Fruit fly (Drosophila melanogaster): ENCODE data around the gene CG9628.
A peak's percentile ranks its signal among the peaks of the same experiment; 100 is the strongest.

Gene CG9628

dm6 chr3L:14615187-14615586 lies 7.4 kb upstream of the CG9628 start:
- TF ChIP-seq CG4496 (GFP tag; IDR thresholded peaks at IDR 0.05) = no peak
- peak; percentile 24 for TF ChIP-seq Snoo (tag; optimal IDR thresholded peaks at IDR 0.05)

- TF ChIP-seq CG14655 (GFP tag; optimal IDR thresholded peaks at IDR 0.05) = peak; percentile 76
- TF ChIP-seq Ets98B (GFP tag; IDR thresholded peaks at IDR 0.05) = no peak
- TF ChIP-seq CG8301 (tag; optimal IDR thresholded peaks at IDR 0.05) = peak; percentile 70
These were observed 6.2 kb upstream of the CG9628 start for dm6 chr3L:14616085-14617026.

dm6 chr3L:14617511-14618217 lies 4.9 kb upstream of the CG9628 start:
- TF ChIP-seq CG8159 (tag; optimal IDR thresholded peaks at IDR 0.05) = no peak
- no peak for TF ChIP-seq CG10348 (GFP tag; IDR thresholded peaks at IDR 0.05)
- no peak for TF ChIP-seq CG9948 (tag; optimal IDR thresholded peaks at IDR 0.05)
- TF ChIP-seq fd96Ca (GFP tag; IDR thresholded peaks at IDR 0.05) = no peak
- no peak for TF ChIP-seq CG13204 (GFP tag; optimal IDR thresholded peaks at IDR 0.05)
- TF ChIP-seq CG34367 (tag; optimal IDR thresholded peaks at IDR 0.05) = no peak
- no peak for TF ChIP-seq D1 (tag; optimal IDR thresholded peaks at IDR 0.05)
- TF ChIP-seq CG17806 (tag; optimal IDR thresholded peaks at IDR 0.05) = no peak
- no peak for TF ChIP-seq Pif1B (GFP tag; optimal IDR thresholded peaks at IDR 0.05)
- no peak for TF ChIP-seq Snoo (tag; optimal IDR thresholded peaks at IDR 0.05)
- TF ChIP-seq Pif1A (GFP tag; optimal IDR thresholded peaks at IDR 0.05) = no peak
- TF ChIP-seq CG8301 (tag; optimal IDR thresholded peaks at IDR 0.05) = no peak
- no peak for TF ChIP-seq CG32121 (GFP tag; IDR thresholded peaks at IDR 0.05)
- TF ChIP-seq CG15710 (tag; optimal IDR thresholded peaks at IDR 0.05) = no peak
- no peak for TF ChIP-seq rn (GFP tag; IDR thresholded peaks at IDR 0.05)
- no peak for TF ChIP-seq EcR (GFP tag; optimal IDR thresholded peaks at IDR 0.05)

dm6 chr3L:14618424-14618823 lies 4.2 kb upstream of the CG9628 start:
- TF ChIP-seq CG13204 (GFP tag; optimal IDR thresholded peaks at IDR 0.05) = no peak

dm6 chr3L:14618942-14619341 lies 3.7 kb upstream of the CG9628 start:
- TF ChIP-seq Ets98B (GFP tag; IDR thresholded peaks at IDR 0.05) = no peak
- no peak for TF ChIP-seq CG15710 (tag; optimal IDR thresholded peaks at IDR 0.05)
- TF ChIP-seq EcR (GFP tag; optimal IDR thresholded peaks at IDR 0.05) = no peak
- no peak for TF ChIP-seq CG8159 (tag; optimal IDR thresholded peaks at IDR 0.05)
- TF ChIP-seq Pif1A (GFP tag; optimal IDR thresholded peaks at IDR 0.05) = no peak
- TF ChIP-seq CG8301 (tag; optimal IDR thresholded peaks at IDR 0.05) = no peak
- no peak for TF ChIP-seq CG12605 (GFP tag; IDR thresholded peaks at IDR 0.05)
- TF ChIP-seq gl (tag; optimal IDR thresholded peaks at IDR 0.05) = no peak
- TF ChIP-seq CG10348 (GFP tag; IDR thresholded peaks at IDR 0.05) = no peak
- TF ChIP-seq CG9948 (tag; optimal IDR thresholded peaks at IDR 0.05) = no peak
- TF ChIP-seq fd96Ca (GFP tag; IDR thresholded peaks at IDR 0.05) = no peak
- TF ChIP-seq Pif1B (GFP tag; optimal IDR thresholded peaks at IDR 0.05) = no peak
- TF ChIP-seq CG13204 (GFP tag; optimal IDR thresholded peaks at IDR 0.05) = no peak
- no peak for TF ChIP-seq CG4496 (GFP tag; IDR thresholded peaks at IDR 0.05)
- TF ChIP-seq CG34367 (tag; optimal IDR thresholded peaks at IDR 0.05) = no peak
- no peak for TF ChIP-seq Snoo (tag; optimal IDR thresholded peaks at IDR 0.05)
- no peak for TF ChIP-seq rn (GFP tag; IDR thresholded peaks at IDR 0.05)
- TF ChIP-seq CG32121 (GFP tag; IDR thresholded peaks at IDR 0.05) = no peak

- TF ChIP-seq CG17806 (tag; optimal IDR thresholded peaks at IDR 0.05) (no peak), D1 (tag; optimal IDR thresholded peaks at IDR 0.05) (peak; percentile 72)
These were observed 1.1 kb upstream of the CG9628 start for dm6 chr3L:14621464-14621863.
